Fruit fly (Drosophila melanogaster) S2 (cell line): ENCODE data around the gene Fas2.

Source experiments
- CG8478 ChIP-seq: fragments of >200 bp; optimal IDR thresholded peaks from 2 replicates; lab custom pipeline; 2018
- CTCF ChIP-seq, 2 experiments: fragments of >200 bp; optimal IDR thresholded peaks; 2 replicates each; lab custom pipeline; 2018

DNA sequence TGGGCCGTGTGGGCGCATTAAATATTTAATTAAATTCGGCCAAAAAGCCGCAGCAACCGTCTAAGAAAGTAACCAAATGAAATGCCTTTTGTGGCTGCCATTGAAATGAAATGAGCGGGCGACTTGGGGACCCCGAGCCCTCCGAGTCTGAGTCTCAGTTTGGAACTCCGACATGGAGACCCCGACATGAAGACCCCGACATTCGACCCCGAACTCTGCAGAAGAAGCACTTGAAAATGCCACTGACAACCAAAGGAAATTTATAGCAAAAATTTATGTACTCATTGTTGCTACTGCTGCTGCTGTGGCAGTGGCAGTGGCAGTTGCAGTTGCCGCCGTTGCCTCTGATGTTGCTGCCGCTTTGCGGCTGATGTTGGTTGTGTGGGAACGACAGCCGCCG, 32.5 kb downstream of the Fas2 start:
- TF ChIP-seq CTCF (optimal IDR thresholded peaks at IDR 0.05; lab: Kevin White, UChicago) (no peak), CG8478 (lab: Kevin White, UChicago) (no peak)
